Fruit fly (Drosophila melanogaster) whole organism, larva: Measurements from ENCODE around the gene TwdlV.
"Not testable (repeated sequence)": the region's sequence is repeated elsewhere in the genome, so short reads cannot be mapped to it uniquely, and the experiment has no call there.

Experiments used
- noc ChIP-seq: fragments of 200-800 bp; sonication (Bioruptor generic); optimal IDR thresholded peaks from 3 replicates; lab custom pipeline; 2019; ENCODE audit warnings: missing biosample characterization, mild to moderate bottlenecking, missing genetic modification characterization, moderate library complexity

Gene TwdlV

DNA sequence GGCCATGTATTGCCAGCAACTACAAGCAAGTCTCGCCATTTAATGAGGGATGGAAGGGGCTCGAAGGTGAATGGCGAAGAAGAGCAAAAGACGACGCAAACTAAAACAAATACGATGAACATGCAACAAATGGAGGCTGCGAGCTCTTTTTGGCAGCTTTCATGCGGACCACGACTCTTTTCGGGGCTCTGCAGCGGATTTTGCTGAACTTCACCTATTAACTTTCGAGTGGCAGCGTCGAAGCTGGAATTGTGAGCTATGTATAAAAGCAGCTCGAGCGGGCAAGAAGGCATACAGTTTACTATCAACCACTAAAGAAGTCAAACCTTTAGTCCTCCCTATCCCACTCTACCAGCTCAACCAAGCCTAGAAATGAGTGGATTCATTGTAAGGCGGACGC is at the start of gene TwdlV:
Gene TwdlV (plus strand): TSS at position 301 of the 400 bp plus-strand sequence.
- TF ChIP-seq noc: no peak

DNA sequence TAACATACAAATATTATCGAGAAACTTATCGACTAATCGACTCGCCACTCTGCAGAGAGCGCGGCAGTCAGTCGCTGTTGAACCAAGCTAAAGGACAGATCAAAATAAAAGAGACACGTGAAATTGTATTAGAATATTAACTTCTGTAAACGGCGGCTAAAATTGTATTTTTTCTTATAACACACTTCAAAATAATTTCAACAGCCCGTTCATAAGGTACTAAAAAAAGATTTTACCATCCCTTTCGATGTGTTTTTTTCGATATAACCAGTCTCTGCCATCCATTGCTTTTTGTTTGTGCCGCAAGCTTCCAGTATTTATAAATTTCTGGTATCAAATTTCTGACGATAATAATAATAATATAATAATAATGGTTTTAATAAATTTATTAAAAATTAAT is 43.0 kb upstream of the TwdlV start, which contains the start of gene aux:
Gene aux (plus strand): TSS at position 301 of the 400 bp plus-strand sequence.
- TF ChIP-seq noc: not testable (repeated sequence)

DNA sequence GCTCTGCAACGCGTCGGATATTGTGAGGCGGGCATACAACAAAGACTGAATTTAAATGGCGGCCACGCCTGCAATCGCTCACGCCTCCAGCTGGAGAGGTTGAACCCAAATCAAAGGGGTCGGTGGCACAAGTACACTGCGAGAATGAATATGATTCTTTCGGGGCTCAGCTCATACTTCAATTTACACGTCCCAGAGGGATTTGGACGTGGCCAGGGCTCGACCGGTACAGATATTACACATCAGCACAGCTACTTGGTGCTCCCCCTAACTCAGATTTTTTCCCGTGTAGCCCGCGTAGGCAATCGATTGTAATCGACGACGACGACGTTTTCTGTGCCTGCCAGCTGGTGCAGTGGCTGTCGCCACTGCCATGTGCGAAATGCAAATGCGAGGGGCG is 40.5 kb upstream of the TwdlV start:
- TF ChIP-seq noc: no peak

DNA sequence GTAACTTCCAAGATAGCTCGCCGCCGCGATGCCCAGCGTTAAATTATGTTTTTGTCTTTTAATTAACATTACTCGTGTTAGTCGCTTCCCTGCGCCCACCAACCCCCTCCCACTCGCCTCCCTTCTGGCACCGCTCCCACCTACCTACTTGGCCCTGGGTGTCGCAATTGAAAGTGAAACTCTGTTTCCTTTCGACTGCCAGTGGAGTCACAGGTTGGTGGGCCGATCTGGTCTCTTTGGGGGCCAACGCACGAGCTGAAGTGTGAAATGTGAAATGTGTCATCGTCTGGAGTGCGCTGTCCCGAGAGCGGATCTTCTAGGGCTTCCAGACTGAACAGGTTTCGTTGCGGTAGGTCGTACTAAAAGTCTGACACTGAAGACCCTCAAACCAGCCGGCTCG is 39.9 kb upstream of the TwdlV start:
- no peak for TF ChIP-seq noc

DNA sequence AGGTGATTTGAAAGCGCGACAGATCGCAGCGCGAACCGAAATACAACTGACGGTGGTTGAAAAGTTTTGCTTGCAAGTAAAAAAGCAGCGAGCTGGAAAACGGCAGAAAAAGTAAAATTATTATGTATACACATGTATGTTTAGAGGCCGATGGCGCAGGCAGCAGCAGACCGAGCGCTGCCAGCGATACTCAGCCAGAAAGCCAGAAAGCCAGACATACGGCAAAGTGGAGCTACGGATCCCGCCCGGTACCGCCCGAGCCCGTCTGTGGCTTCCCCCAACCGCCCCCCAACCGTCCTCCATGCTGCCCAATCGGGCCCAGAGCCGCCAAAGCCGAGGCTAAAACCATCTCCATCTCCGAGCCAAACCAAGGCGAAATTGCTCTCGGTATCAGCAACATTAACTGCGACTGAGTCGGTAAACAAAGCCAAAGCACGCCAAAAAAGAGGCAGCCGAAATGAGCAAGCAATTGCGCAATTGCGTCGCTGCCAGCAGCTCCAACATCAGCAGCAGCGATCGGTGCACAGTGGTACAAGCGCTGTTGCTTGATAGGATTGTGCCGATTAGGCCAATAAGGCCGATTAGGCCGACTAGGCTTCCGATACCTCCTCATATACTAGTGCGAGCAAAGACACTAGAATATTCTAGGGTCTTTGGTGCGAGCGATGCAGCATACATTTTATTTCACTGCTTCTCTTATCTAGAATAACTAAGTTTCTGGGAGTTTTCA is 39.1 kb upstream of the TwdlV start, which contains the start of gene CG14636:
Gene CG14636 (minus strand): TSS at position 51 of the 730 bp plus-strand sequence.
- peak; percentile 68 for TF ChIP-seq noc

DNA sequence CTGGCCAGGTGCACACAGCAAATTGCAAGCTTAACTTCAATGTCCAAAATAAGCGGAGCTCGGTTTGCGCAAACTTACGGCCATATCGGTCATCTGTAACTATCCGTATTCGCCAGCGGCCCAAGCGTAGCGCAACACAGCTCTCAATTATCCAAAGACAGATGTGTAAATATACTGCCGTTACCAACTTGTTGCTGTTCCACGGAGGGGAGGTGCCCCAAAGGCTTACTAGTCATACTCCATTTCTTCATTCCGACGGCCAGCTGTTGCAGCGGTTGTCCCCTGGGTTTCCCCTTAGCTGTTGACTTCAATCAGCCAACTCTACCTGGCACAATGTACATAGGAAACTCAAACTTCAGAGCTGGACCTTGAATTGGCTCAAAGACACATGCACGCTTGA is 34.5 kb upstream of the TwdlV start, which contains the start of gene CG31516:
Gene CG31516 (minus strand): TSS at position 101 of the 400 bp plus-strand sequence.
- no peak for TF ChIP-seq noc

DNA sequence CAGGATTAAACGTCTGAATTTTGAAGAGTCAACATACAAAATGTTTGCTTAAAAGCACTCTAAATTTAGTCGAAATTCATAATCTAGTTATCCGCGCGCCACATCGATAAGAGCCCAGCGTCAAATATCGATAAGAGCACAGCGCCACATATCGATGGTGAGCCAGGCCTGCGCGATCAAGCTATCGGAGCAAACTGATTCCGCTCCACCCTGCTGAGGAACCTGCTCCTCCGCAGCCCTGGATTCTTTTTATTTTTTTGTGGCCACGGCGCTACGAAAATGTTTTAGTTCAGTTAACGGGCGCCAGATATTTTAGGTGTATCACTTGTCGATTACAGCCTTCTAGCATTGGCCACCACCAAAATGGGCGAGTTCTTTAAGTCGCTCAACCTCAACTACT is 33.7 kb upstream of the TwdlV start:
- TF ChIP-seq noc: no peak

DNA sequence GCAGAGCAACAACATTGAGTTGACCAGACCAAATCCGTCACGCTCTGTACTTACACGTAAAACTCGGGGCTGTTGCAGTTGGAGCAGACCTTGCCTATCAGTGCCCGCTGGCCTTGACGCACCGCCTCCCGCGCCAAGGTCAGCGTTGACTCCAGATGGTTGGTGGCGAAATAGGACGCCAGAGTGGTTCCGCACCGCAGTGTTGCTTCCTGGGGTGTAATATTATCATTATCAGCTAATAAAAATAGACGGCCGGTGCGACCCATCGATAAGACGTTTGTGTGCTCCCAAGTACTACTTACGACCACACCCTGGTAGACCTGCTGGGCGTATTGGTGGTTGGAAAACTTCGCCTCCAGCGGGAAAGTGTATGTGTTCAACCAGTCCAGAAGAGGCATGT is 26.1 kb upstream of the TwdlV start:
- no peak for TF ChIP-seq noc

DNA sequence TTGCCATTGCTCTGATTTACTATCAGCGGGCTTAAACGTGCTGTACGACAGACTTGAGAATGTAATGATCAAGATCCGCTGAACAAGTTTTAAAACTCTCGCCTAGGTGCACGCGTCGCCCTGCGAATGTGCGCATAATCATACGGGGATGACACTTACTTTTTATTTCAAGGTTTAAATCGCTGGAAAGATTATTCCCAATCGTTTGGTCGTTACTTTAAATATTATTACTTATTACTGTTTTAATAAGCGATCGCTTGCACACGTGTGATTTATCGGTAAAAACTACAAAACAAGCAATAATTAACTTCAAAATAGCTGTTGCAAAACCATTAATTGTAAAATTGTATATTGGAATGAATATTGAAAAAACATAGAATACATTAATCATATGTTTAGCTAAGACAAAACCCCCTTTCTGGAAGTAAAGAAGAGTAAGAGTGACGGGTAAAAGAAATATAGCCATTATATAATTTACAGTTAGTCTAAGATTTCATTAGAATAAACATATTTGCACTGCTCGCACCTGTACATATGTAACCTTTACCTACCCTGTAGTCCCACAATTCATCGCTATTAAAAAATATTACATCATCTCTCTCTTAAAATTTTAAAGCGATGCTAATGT is 25.3 kb upstream of the TwdlV start, which contains the start of gene DhpD:
Gene DhpD (minus strand): TSS at position 102 of the 628 bp plus-strand sequence.
- peak; percentile 87 for TF ChIP-seq noc

DNA sequence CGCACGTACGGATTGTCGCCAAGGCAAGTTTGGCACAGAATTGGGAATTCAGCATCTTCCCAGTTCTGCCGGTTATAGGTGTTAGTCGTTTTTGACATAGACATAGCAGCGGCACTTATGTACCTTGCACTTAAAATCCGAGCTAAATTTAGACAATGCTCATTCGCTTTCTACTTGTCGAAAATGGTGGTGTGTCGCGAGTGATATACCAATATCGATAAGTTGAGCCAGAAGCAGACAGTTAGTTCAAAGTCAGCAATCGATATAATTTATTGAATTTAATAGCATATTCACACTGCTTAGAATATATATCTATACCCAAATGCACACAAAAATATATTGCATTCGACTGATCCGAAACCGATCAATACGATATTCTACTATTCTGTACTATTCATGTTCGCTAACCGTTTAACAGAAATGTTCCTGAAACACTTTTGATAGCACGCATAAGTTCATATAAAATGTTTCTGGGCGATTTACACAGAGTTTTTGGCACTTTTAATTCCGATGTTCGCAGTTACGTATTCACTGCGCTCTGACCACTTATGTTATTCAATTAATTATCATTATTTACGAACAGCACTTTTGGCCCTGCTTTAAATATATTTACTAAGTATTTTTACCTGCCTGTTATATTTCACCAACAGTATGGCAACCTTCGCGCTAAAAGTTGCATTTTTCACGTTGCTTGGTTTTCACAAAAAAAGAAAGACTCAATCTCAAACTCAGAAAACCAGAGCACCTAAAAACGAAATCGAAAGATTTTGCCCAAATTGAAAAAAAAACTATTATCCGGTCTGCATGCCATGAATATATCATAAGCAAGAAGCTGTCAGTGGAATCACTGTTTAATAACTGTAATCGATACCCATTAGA is 22.1 kb upstream of the TwdlV start, which contains the start of gene CG14641:
Gene CG14641 (minus strand): TSS at position 204 of the 879 bp plus-strand sequence.
- no peak for TF ChIP-seq noc

DNA sequence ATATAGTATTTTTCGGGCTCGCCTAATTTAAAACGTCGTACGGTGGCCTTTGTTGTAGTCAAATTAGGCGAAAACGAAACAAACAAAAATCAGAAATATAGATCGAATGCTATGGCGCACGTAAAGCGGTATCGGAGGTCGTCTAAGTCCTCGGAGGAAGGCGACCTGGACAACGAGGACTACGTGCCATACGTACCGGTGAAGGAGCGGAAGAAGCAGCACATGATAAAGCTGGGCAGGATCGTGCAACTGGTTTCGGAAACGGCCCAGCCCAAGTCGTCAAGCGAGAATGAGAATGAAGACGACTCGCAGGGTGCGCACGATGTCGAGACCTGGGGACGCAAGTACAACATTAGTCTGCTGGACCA is 21.5 kb upstream of the TwdlV start, which contains the start of gene abs:
Gene abs (plus strand): TSS at position 30 of the 368 bp plus-strand sequence.
- TF ChIP-seq noc: no peak

DNA sequence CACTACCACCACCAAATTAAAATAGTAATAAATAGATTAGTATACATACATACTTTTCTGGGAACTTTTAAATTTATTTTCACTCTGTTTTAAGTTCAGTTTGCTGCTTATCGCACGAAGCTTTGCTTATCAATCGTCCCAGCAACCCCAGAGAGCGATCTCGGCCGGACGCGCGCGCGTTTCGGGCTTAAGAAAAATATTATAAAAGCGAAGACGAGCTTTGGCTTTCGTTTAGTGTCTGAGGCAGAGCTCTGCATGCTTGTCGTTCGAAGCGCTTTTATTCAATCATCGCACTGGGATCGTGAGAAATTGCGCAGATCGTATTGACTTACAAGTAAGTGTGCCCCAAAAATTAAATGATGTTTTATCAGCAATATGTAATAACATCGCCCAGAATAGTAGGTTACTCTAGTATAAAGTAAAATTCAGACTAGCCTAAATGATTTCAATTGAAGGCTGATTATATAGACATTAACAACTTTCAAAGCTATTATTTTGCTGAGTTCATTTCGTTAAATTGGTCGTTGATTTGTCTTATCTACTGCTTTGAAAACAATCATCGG is 19.4 kb upstream of the TwdlV start, which contains the start of gene Gel:
Gene Gel (plus strand): TSS at position 227 of the 563 bp plus-strand sequence.
- peak; percentile 49 for TF ChIP-seq noc

DNA sequence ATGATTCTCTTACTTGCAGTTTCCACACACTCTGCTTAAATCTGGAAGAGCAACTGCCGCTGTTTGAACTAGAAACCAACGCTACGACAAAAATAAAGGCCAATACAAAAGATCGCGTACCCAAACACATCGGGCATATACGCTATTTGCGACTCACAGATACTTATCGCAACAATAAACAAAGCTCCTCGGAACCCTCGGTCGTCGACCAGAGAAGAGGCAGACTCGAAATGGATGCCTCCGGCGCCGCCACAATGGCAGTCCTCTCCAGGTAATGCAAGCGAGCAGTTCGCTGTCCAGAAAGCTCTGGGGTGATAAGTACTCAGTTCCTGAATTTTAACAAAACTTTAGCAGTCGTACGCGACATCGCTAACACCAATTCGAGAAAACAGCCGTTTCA is 18.0 kb upstream of the TwdlV start:
- TF ChIP-seq noc: no peak

DNA sequence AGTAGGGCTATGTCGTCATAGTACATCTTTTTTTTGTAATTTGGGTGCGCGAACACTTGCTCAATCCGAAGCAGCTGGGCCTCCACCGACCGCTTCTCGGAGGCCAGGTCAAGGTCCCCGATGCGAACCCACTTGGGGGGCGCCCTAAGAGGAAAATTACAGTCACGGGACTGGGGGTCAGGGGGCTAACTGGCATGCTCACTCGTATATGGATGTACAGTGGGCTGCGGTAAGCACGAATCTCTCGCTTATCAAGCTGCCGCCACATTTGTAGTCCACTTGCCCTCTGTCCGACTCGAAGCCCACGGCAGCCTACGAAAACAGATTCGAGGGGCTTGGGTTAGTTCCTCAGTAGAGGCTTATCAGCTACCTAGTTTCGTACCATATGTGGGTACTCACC is 12.7 kb upstream of the TwdlV start:
- no peak for TF ChIP-seq noc

DNA sequence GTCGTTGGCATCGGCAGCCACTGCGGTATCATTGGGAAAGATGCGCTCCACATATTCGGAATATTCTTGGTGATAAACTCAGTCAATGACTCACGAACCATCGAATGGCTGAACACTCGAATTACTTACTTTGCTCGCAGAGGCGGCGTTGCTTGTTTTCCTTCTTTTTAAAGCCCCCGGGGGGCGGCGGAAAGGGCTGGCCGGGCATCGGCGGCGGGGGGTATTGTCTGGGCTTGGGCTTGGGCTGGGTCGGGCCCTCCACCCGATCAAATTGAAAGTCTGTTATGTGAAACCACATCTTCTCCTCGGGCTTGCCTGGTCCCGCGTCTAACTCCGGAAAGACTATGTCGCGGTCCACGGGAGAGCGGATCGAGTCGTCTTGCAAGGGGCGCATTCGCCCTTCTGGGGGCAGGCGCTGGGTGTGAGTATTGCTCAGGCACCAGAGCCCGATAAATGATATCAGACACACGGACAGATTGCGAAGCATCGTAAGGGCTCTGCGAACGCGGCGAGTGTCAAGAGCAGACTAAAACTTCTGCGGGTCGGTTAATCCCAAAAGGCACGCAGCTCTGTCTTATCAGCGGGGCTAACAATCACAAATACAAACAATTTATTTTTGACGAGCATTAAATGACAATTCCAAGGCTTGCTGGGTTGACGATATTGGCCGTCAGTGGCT is 12.2 kb upstream of the TwdlV start, which contains the start of gene CG14642:
Gene CG14642 (minus strand): TSS at position 509 of the 679 bp plus-strand sequence.
- no peak for TF ChIP-seq noc
